Worm (Caenorhabditis elegans): ENCODE data around the gene F28H6.4.

F28H6.4 gene

ce11 chrX:14146740-14147140 lies 19.1 kb downstream of the F28H6.4 start (continued):
- peak; percentile 43 for TF ChIP-seq elt-2 (tag; optimal IDR thresholded peaks at IDR 0.05)
- TF ChIP-seq xbp-1 (tag; optimal IDR thresholded peaks at IDR 0.05), result peak; percentile 61
- peak; percentile 80 for TF ChIP-seq fos-1 (tag; optimal IDR thresholded peaks at IDR 0.05)
- peak; percentile 75 for TF ChIP-seq tbx-2 (tag; optimal IDR thresholded peaks at IDR 0.05)
- TF ChIP-seq jun-1 (tag; optimal IDR thresholded peaks at IDR 0.05), result peak; percentile 43
- no peak for TF ChIP-seq pqm-1 (tag; optimal IDR thresholded peaks at IDR 0.05)
- TF ChIP-seq fkh-4 (tag; optimal IDR thresholded peaks at IDR 0.05; ENCODE audit: borderline replicate concordance), result no peak
- peak; percentile 77 for TF ChIP-seq nhr-47 (tag; optimal IDR thresholded peaks at IDR 0.05)
- TF ChIP-seq ama-1 (optimal IDR thresholded peaks at IDR 0.05), result peak; percentile 11
- TF ChIP-seq pag-3 (tag; optimal IDR thresholded peaks at IDR 0.05; ENCODE audit: borderline replicate concordance, insufficient read depth), result peak; percentile 72
- peak; percentile 32 for TF ChIP-seq mef-2 (tag; optimal IDR thresholded peaks at IDR 0.05)
- TF ChIP-seq alr-1 (tag; optimal IDR thresholded peaks at IDR 0.05; ENCODE audit: borderline replicate concordance), result no peak
- TF ChIP-seq ceh-82 (tag; optimal IDR thresholded peaks at IDR 0.05), result peak in 2 of 3 experiments; percentile 42 to 76
- TF ChIP-seq dpl-1 (GFP tag; optimal IDR thresholded peaks at IDR 0.05), result peak in 2 of 3 experiments; percentile 49 to 52
- no peak for TF ChIP-seq pax-3 (tag; optimal IDR thresholded peaks at IDR 0.05)
- TF ChIP-seq isw-1 (GFP tag; IDR thresholded peaks at IDR 0.05), result peak; percentile 7; the same call in 1 of the 2 replicates
- no peak for TF ChIP-seq Y116A8C.19 (tag; optimal IDR thresholded peaks at IDR 0.05; ENCODE audit: borderline replicate concordance)
- peak; percentile 84 for TF ChIP-seq fkh-8 (tag; optimal IDR thresholded peaks at IDR 0.05)
- no peak for TF ChIP-seq nhr-28 (tag; optimal IDR thresholded peaks at IDR 0.05)
- TF ChIP-seq hlh-4 (tag; optimal IDR thresholded peaks at IDR 0.05), result no peak
- TF ChIP-seq ets-5 (GFP tag; IDR thresholded peaks at IDR 0.05), result no peak
- TF ChIP-seq zip-4 (GFP tag; optimal IDR thresholded peaks at IDR 0.05), result no peak
- peak; percentile 89 for TF ChIP-seq nhr-20 (tag; optimal IDR thresholded peaks at IDR 0.05)
- TF ChIP-seq tlp-1 (tag; optimal IDR thresholded peaks at IDR 0.05), result no peak
- no peak for TF ChIP-seq ceh-63 (GFP tag; optimal IDR thresholded peaks at IDR 0.05)
- peak; percentile 75 for TF ChIP-seq swsn-7 (tag; optimal IDR thresholded peaks at IDR 0.05)
- TF ChIP-seq C16A3.4 (tag; optimal IDR thresholded peaks at IDR 0.05), result peak; percentile 86
- TF ChIP-seq snu-23 (GFP tag; optimal IDR thresholded peaks at IDR 0.05), result peak; percentile 92
- TF ChIP-seq sptf-1 (tag; optimal IDR thresholded peaks at IDR 0.05), result no peak
- TF ChIP-seq F16B12.6 (tag; optimal IDR thresholded peaks at IDR 0.05), result peak; percentile 13
- peak; percentile 94 for TF ChIP-seq nhr-85 (tag)
- TF ChIP-seq lin-14 (GFP tag; optimal IDR thresholded peaks at IDR 0.05), result peak; percentile 97
- no peak for TF ChIP-seq nhr-76 (tag; optimal IDR thresholded peaks at IDR 0.05)
- no peak for TF ChIP-seq C34B4.2 (tag; optimal IDR thresholded peaks at IDR 0.05)
- peak; percentile 32 for TF ChIP-seq ceh-90 (tag; optimal IDR thresholded peaks at IDR 0.05)
- TF ChIP-seq nhr-90 (tag; optimal IDR thresholded peaks at IDR 0.05; ENCODE audit: poor library complexity), result peak; percentile 82
- peak; percentile 54 to 59 for TF ChIP-seq efl-1 (optimal IDR thresholded peaks at IDR 0.05)
- peak; percentile 15 to 62 for TF ChIP-seq efl-1 (GFP tag; optimal IDR thresholded peaks at IDR 0.05 in 1 of 2)
- TF ChIP-seq skn-1 (tag; optimal IDR thresholded peaks at IDR 0.05), result peak; percentile 81
- no peak for TF ChIP-seq nhr-12 (tag; optimal IDR thresholded peaks at IDR 0.05)
- TF ChIP-seq hpl-2 (GFP tag; optimal IDR thresholded peaks at IDR 0.05), result peak; percentile 43
- peak in 1 of 2 experiments; percentile 84 for TF ChIP-seq mdl-1 (tag; optimal IDR thresholded peaks at IDR 0.05)
- TF ChIP-seq lin-39 (tag; optimal IDR thresholded peaks at IDR 0.05), result no peak
- peak; percentile 77 for TF ChIP-seq nhr-77 (tag; optimal IDR thresholded peaks at IDR 0.05)
- TF ChIP-seq sox-4 (tag; optimal IDR thresholded peaks at IDR 0.05), result no peak
- no peak for TF ChIP-seq hlh-17 (GFP tag; optimal IDR thresholded peaks at IDR 0.05; ENCODE audit: borderline replicate concordance)
- TF ChIP-seq vab-15 (tag; optimal IDR thresholded peaks at IDR 0.05), result no peak
- no peak for TF ChIP-seq nhr-84 (tag; optimal IDR thresholded peaks at IDR 0.05)
- TF ChIP-seq nhr-19 (GFP tag; conservative IDR thresholded peaks at IDR 0.05), result peak; percentile 58
- TF ChIP-seq aha-1 (tag; optimal IDR thresholded peaks at IDR 0.05), result no peak
- peak; percentile 52 for TF ChIP-seq nhr-237 (tag; optimal IDR thresholded peaks at IDR 0.05)
- TF ChIP-seq nhr-11 (tag; optimal IDR thresholded peaks at IDR 0.05), result peak; percentile 51
- TF ChIP-seq aly-2 (tag; optimal IDR thresholded peaks at IDR 0.05), result no peak
- no peak; the same call in 1 of the 2 replicates for TF ChIP-seq grh-1 (GFP tag; IDR thresholded peaks at IDR 0.05)
